Worm (Caenorhabditis elegans) whole organism, L2 larva: ENCODE results near the gene B0280.17.

Experiments
- C34F6.9 ChIP-seq: fragments of 150-350 bp; optimal IDR thresholded peaks from 2 replicates; lab custom pipeline; 2014; ENCODE audit warnings: missing biosample characterization, missing genetic modification characterization
- F13H6.1 ChIP-seq: sonication (generic microtip); optimal IDR thresholded peaks from 2 replicates; lab custom pipeline; 2016; ENCODE audit warnings: missing genetic modification characterization, missing compliant biosample characterization
- R02D3.7 ChIP-seq: fragments of 150-350 bp; optimal IDR thresholded peaks from 2 replicates; lab custom pipeline; 2014; ENCODE audit warnings: missing biosample characterization, missing genetic modification characterization
- Y55F3AM.14 ChIP-seq: fragments of 200-800 bp; sonication (Bioruptor generic); optimal IDR thresholded peaks from 2 replicates; lab custom pipeline; 2018; ENCODE audit warnings: mild to moderate bottlenecking, missing genetic modification characterization, missing compliant biosample characterization
- ZK546.5 ChIP-seq: sonication (generic microtip); optimal IDR thresholded peaks from 2 replicates; lab custom pipeline; 2017; ENCODE audit warnings: missing biosample characterization, missing genetic modification characterization
- alr-1 ChIP-seq: fragments of 150-350 bp; optimal IDR thresholded peaks from 2 replicates; lab custom pipeline; 2014; ENCODE audit warnings: missing biosample characterization, missing genetic modification characterization
- aly-2 ChIP-seq: fragments of 150-350 bp; optimal IDR thresholded peaks from 2 replicates; lab custom pipeline; 2014; ENCODE audit warnings: missing biosample characterization, missing genetic modification characterization
- ama-1 ChIP-seq: fragments of 150-350 bp; optimal IDR thresholded peaks from 2 replicates; lab custom pipeline; 2018; ENCODE audit warnings: inconsistent platforms
- blmp-1 ChIP-seq: sonication (generic microtip); optimal IDR thresholded peaks from 2 replicates; lab custom pipeline; 2017; ENCODE audit warnings: missing genetic modification characterization, mild to moderate bottlenecking, missing compliant biosample characterization, antibody characterized with exemption, moderate library complexity; ENCODE audit not compliant: insufficient read depth
- ceh-16 ChIP-seq: fragments of 150-350 bp; optimal IDR thresholded peaks from 2 replicates; lab custom pipeline; 2014; ENCODE audit warnings: missing biosample characterization, missing genetic modification characterization
- ceh-82 ChIP-seq: fragments of 150-350 bp; optimal IDR thresholded peaks from 2 replicates; lab custom pipeline; 2014; ENCODE audit warnings: missing biosample characterization, missing genetic modification characterization
- crh-2 ChIP-seq: sonication (generic microtip); optimal IDR thresholded peaks from 2 replicates; lab custom pipeline; 2017; ENCODE audit warnings: missing biosample characterization, missing genetic modification characterization
- dmd-4 ChIP-seq: sonication (generic microtip); optimal IDR thresholded peaks from 2 replicates; lab custom pipeline; 2017; ENCODE audit warnings: missing biosample characterization, missing genetic modification characterization
- egl-27 ChIP-seq: sonication (generic microtip); optimal IDR thresholded peaks from 3 replicates; lab custom pipeline; 2017; ENCODE audit warnings: missing biosample characterization, missing genetic modification reagents, missing genetic modification characterization
- elt-1 ChIP-seq: fragments of 150-350 bp; optimal IDR thresholded peaks from 2 replicates; lab custom pipeline; 2014; ENCODE audit warnings: missing biosample characterization, missing genetic modification characterization
- elt-3 ChIP-seq: sonication (generic microtip); optimal IDR thresholded peaks from 2 replicates; lab custom pipeline; 2017; ENCODE audit warnings: missing biosample characterization, missing genetic modification characterization
- fos-1 ChIP-seq: fragments of 150-350 bp; optimal IDR thresholded peaks from 2 replicates; lab custom pipeline; 2014; ENCODE audit warnings: missing biosample characterization, missing genetic modification characterization
- gmeb-1 ChIP-seq: fragments of 150-350 bp; optimal IDR thresholded peaks from 2 replicates; lab custom pipeline; 2014; ENCODE audit warnings: missing biosample characterization, missing genetic modification characterization
- lin-11 ChIP-seq: fragments of 150-350 bp; sonication (generic microtip); optimal IDR thresholded peaks from 2 replicates; lab custom pipeline; 2014; ENCODE audit warnings: missing biosample characterization, missing genetic modification characterization, inconsistent platforms, mixed read lengths
- lin-13 ChIP-seq: fragments of 150-350 bp; optimal IDR thresholded peaks from 2 replicates; lab custom pipeline; 2014; ENCODE audit warnings: missing biosample characterization, missing genetic modification reagents, missing genetic modification characterization
- lin-39 ChIP-seq: fragments of 150-350 bp; optimal IDR thresholded peaks from 2 replicates; lab custom pipeline; 2014; ENCODE audit warnings: missing biosample characterization, missing genetic modification reagents, missing genetic modification characterization
- lsy-2 ChIP-seq, 2 experiments: fragments of 150-350 bp in 1 of 2; sonication (generic microtip) in 1 of 2; optimal IDR thresholded peaks; 2 replicates each; lab custom pipeline; 2014 to 2017; ENCODE audit warnings: missing biosample characterization in 2 of 2, missing genetic modification characterization in 2 of 2
- mab-5 ChIP-seq: fragments of 150-350 bp; optimal IDR thresholded peaks from 2 replicates; lab custom pipeline; 2014; ENCODE audit warnings: missing biosample characterization, missing genetic modification characterization
- mbf-1 ChIP-seq: sonication (generic microtip); optimal IDR thresholded peaks from 2 replicates; lab custom pipeline; 2017; ENCODE audit warnings: missing biosample characterization, missing genetic modification characterization
- mdl-1 ChIP-seq, 2 experiments: fragments of 150-350 bp in 1 of 2; sonication (generic microtip) in 1 of 2; optimal IDR thresholded peaks; 2 replicates each; lab custom pipeline; 2017; ENCODE audit warnings: missing biosample characterization in 2 of 2, missing genetic modification characterization in 2 of 2
- nhr-10 ChIP-seq: sonication (generic microtip); optimal IDR thresholded peaks from 2 replicates; lab custom pipeline; 2017; ENCODE audit warnings: missing biosample characterization, missing genetic modification characterization
- nhr-11 ChIP-seq: fragments of 150-350 bp; optimal IDR thresholded peaks from 2 replicates; lab custom pipeline; 2014; ENCODE audit warnings: missing biosample characterization, missing genetic modification characterization
- nhr-12 ChIP-seq: fragments of 150-350 bp; optimal IDR thresholded peaks from 2 replicates; lab custom pipeline; 2014; ENCODE audit warnings: missing biosample characterization, missing genetic modification characterization
- nhr-129 ChIP-seq: fragments of 150-350 bp; optimal IDR thresholded peaks from 2 replicates; lab custom pipeline; 2014; ENCODE audit warnings: missing biosample characterization, missing genetic modification characterization
- nhr-21 ChIP-seq: fragments of 150-350 bp; optimal IDR thresholded peaks from 2 replicates; lab custom pipeline; 2014; ENCODE audit warnings: missing biosample characterization, missing genetic modification characterization
- nhr-23 ChIP-seq: fragments of 150-350 bp; optimal IDR thresholded peaks from 2 replicates; lab custom pipeline; 2014; ENCODE audit warnings: missing biosample characterization, missing genetic modification reagents, missing genetic modification characterization
- nhr-237 ChIP-seq: fragments of 150-350 bp; optimal IDR thresholded peaks from 2 replicates; lab custom pipeline; 2014; ENCODE audit warnings: missing biosample characterization, missing genetic modification characterization
- nhr-25 ChIP-seq: fragments of 150-350 bp; sonication (generic microtip); optimal IDR thresholded peaks from 3 replicates; lab custom pipeline; 2014; ENCODE audit warnings: missing biosample characterization, missing genetic modification characterization
- nhr-6 ChIP-seq: fragments of 150-350 bp; optimal IDR thresholded peaks from 2 replicates; lab custom pipeline; 2014; ENCODE audit warnings: missing biosample characterization, missing genetic modification characterization
- nhr-77 ChIP-seq: fragments of 150-350 bp; optimal IDR thresholded peaks from 2 replicates; lab custom pipeline; 2014; ENCODE audit warnings: missing biosample characterization, missing genetic modification characterization
- peb-1 ChIP-seq: fragments of 150-350 bp; optimal IDR thresholded peaks from 2 replicates; lab custom pipeline; 2014; ENCODE audit warnings: missing biosample characterization, missing genetic modification characterization
- sem-4 ChIP-seq: fragments of 150-350 bp; optimal IDR thresholded peaks from 2 replicates; lab custom pipeline; 2014; ENCODE audit warnings: missing biosample characterization, missing genetic modification reagents, missing genetic modification characterization
- skn-1 ChIP-seq: sonication (generic microtip); optimal IDR thresholded peaks from 2 replicates; lab custom pipeline; 2017; ENCODE audit warnings: missing biosample characterization, missing genetic modification characterization
- sma-3 ChIP-seq: sonication (generic microtip); optimal IDR thresholded peaks from 2 replicates; lab custom pipeline; 2016; ENCODE audit warnings: missing genetic modification reagents, missing genetic modification characterization, missing compliant biosample characterization
- sma-9 ChIP-seq, 2 experiments: fragments of 150-350 bp in 1 of 2; sonication (generic microtip) in 1 of 2; optimal IDR thresholded peaks; 2 replicates each; lab custom pipeline; 2014 to 2016; ENCODE audit warnings: missing genetic modification characterization in 2 of 2, mild to moderate bottlenecking in 1 of 2, missing biosample characterization in 1 of 2, missing compliant biosample characterization in 1 of 2, missing genetic modification reagents in 1 of 2, moderate library complexity in 1 of 2
- snpc-4 ChIP-seq: fragments of 150-350 bp; optimal IDR thresholded peaks from 2 replicates; lab custom pipeline; 2014; ENCODE audit warnings: missing biosample characterization, missing genetic modification characterization
- unc-39 ChIP-seq: fragments of 150-350 bp; optimal IDR thresholded peaks from 2 replicates; lab custom pipeline; 2014; ENCODE audit warnings: missing biosample characterization, missing genetic modification characterization
- unc-55 ChIP-seq: fragments of 150-350 bp; sonication (generic microtip); optimal IDR thresholded peaks from 3 replicates; lab custom pipeline; 2014; ENCODE audit warnings: missing biosample characterization, missing genetic modification reagents, missing genetic modification characterization
- unc-62 ChIP-seq: fragments of 150-350 bp; optimal IDR thresholded peaks from 2 replicates; lab custom pipeline; 2014; ENCODE audit warnings: missing biosample characterization, missing genetic modification reagents, missing genetic modification characterization
- zag-1 ChIP-seq: fragments of 150-350 bp; optimal IDR thresholded peaks from 2 replicates; lab custom pipeline; 2014; ENCODE audit warnings: missing biosample characterization, missing genetic modification characterization
- ztf-1 ChIP-seq: fragments of 200-800 bp; sonication (Bioruptor generic); conservative IDR thresholded peaks from 2 replicates; pipeline ENCODE4 v1.3.6; 2022; ENCODE audit warnings: missing genetic modification characterization, missing compliant biosample characterization
- ztf-11 ChIP-seq: sonication (generic microtip); optimal IDR thresholded peaks from 2 replicates; lab custom pipeline; 2017; ENCODE audit warnings: missing biosample characterization, missing genetic modification characterization
- ztf-4 ChIP-seq: fragments of 150-350 bp; optimal IDR thresholded peaks from 2 replicates; lab custom pipeline; 2014; ENCODE audit warnings: missing biosample characterization, missing genetic modification characterization

The B0280.17 gene

ce11 chrIII:7136015-7136414 lies at the start of gene B0280.17:
TSS of gene B0280.17 (minus strand) at chrIII:7136115.
- TF ChIP-seq lsy-2 (tag; optimal IDR thresholded peaks at IDR 0.05; lab: Kevin White, UChicago) (no peak), nhr-12 (tag; lab: Kevin White, UChicago) (no peak), lin-11 (tag; lab: Kevin White, UChicago) (no peak), blmp-1 (tag; lab: Kevin White, UChicago) (no peak), ama-1 (lab: Kevin White, UChicago) (no peak), ztf-1 (GFP tag; lab: Robert Waterston, UW) (no peak), nhr-11 (tag; lab: Kevin White, UChicago) (no peak), lin-39 (tag; lab: Kevin White, UChicago) (no peak), ztf-11 (tag; lab: Kevin White, UChicago) (no peak)

- TF ChIP-seq lin-13 (GFP tag; lab: Kevin White, UChicago) (no peak), mab-5 (tag; lab: Kevin White, UChicago) (no peak)
Observed at ce11 chrIII:7185473-7185872, 49.6 kb upstream of the B0280.17 start, which contains the start of gene F37C12.14. TSS of gene F37C12.14 (minus strand) at chrIII:7185573.

ce11 chrIII:7184022-7184421 lies 48.1 kb upstream of the B0280.17 start, which contains the start of gene yju-2:
TSS of gene yju-2 (plus strand) at chrIII:7184336.
- peak; percentile 34 for TF ChIP-seq sma-3 (GFP tag; lab: Kevin White, UChicago)
- TF ChIP-seq unc-39 (tag; lab: Kevin White, UChicago) = no peak
- no peak for TF ChIP-seq lin-39 (tag; lab: Kevin White, UChicago)
- peak; percentile 32 for TF ChIP-seq nhr-21 (tag; lab: Kevin White, UChicago)
- peak; percentile 54 for TF ChIP-seq nhr-25 (tag; lab: Kevin White, UChicago)
- no peak for TF ChIP-seq nhr-77 (tag; lab: Kevin White, UChicago)
- no peak for TF ChIP-seq nhr-237 (tag; lab: Kevin White, UChicago)
- TF ChIP-seq elt-3 (tag; lab: Kevin White, UChicago) = no peak
- peak; percentile 36 for TF ChIP-seq ztf-4 (tag; lab: Kevin White, UChicago)
- peak; percentile 82 for TF ChIP-seq nhr-129 (tag; lab: Kevin White, UChicago)
- TF ChIP-seq ceh-82 (tag; lab: Kevin White, UChicago) = no peak
- TF ChIP-seq mdl-1 (tag; optimal IDR thresholded peaks at IDR 0.05; lab: Kevin White, UChicago) = no peak
- TF ChIP-seq nhr-10 (tag; lab: Kevin White, UChicago) = no peak
- peak; percentile 36 for TF ChIP-seq lin-13 (GFP tag; lab: Kevin White, UChicago)
- TF ChIP-seq zag-1 (tag; lab: Kevin White, UChicago) = no peak
- TF ChIP-seq nhr-11 (tag; lab: Kevin White, UChicago) = no peak
- TF ChIP-seq lsy-2 (tag; optimal IDR thresholded peaks at IDR 0.05; lab: Kevin White, UChicago) = peak; percentile 29 to 82
- peak; percentile 47 for TF ChIP-seq sem-4 (tag; lab: Kevin White, UChicago)
- peak; percentile 32 for TF ChIP-seq fos-1 (tag; lab: Kevin White, UChicago)
- TF ChIP-seq ceh-16 (tag; lab: Kevin White, UChicago) = no peak
- no peak for TF ChIP-seq mab-5 (tag; lab: Kevin White, UChicago)
- peak; percentile 15 for TF ChIP-seq skn-1 (tag; lab: Kevin White, UChicago)
- no peak for TF ChIP-seq R02D3.7 (tag; lab: Kevin White, UChicago)
- TF ChIP-seq mbf-1 (tag; lab: Kevin White, UChicago) = no peak
- no peak for TF ChIP-seq peb-1 (tag; lab: Kevin White, UChicago)
- TF ChIP-seq sma-9 (GFP tag; optimal IDR thresholded peaks at IDR 0.05; lab: Kevin White, UChicago) = peak; percentile 49
- TF ChIP-seq sma-9 (tag; optimal IDR thresholded peaks at IDR 0.05; lab: Kevin White, UChicago) = no peak
- TF ChIP-seq elt-1 = no peak
- peak; percentile 59 for TF ChIP-seq gmeb-1
- no peak for TF ChIP-seq Y55F3AM.14 (GFP tag; lab: Kevin White, UChicago)
- TF ChIP-seq F13H6.1 (tag; lab: Kevin White, UChicago) = peak; percentile 35
- peak; percentile 92 for TF ChIP-seq C34F6.9
- TF ChIP-seq aly-2 = no peak
- no peak for TF ChIP-seq lin-11 (tag; lab: Kevin White, UChicago)
- TF ChIP-seq nhr-6 (tag; lab: Kevin White, UChicago) = no peak
- no peak for TF ChIP-seq egl-27
- TF ChIP-seq ZK546.5 = no peak
- TF ChIP-seq snpc-4 = no peak
- TF ChIP-seq ama-1 (lab: Kevin White, UChicago) = peak; percentile 15
- TF ChIP-seq alr-1 (tag; lab: Kevin White, UChicago) = no peak
- peak; percentile 87 for TF ChIP-seq unc-55 (GFP tag; lab: Kevin White, UChicago)
- no peak for TF ChIP-seq ztf-11 (tag; lab: Kevin White, UChicago)
- no peak for TF ChIP-seq blmp-1 (tag; lab: Kevin White, UChicago)
- TF ChIP-seq dmd-4 (tag; lab: Kevin White, UChicago) = no peak
- TF ChIP-seq crh-2 (tag; lab: Kevin White, UChicago) = peak; percentile 67
- TF ChIP-seq nhr-12 (tag; lab: Kevin White, UChicago) = no peak
- TF ChIP-seq ztf-1 (GFP tag; lab: Robert Waterston, UW) = no peak
- no peak for TF ChIP-seq unc-62 (GFP tag; lab: Kevin White, UChicago)
- TF ChIP-seq nhr-23 = no peak
